Worm (Caenorhabditis elegans): ENCODE measurements around the gene F41G4.7.

ce11 chrX:16865016-16865415, 28.8 kb upstream of the F41G4.7 start:
- TF ChIP-seq him-1 (tag; optimal IDR thresholded peaks at IDR 0.05), result no peak
- TF ChIP-seq dao-5 (tag; optimal IDR thresholded peaks at IDR 0.05), result no peak
